Worm (Caenorhabditis elegans): ENCODE results near the gene epg-6.

epg-6 gene

ce11 chrIII:10575320-10575719 lies 24.7 kb downstream of the epg-6 start, which contains the start of gene Y45F3A.4:
Gene Y45F3A.4, minus strand, starts transcription at chrIII:10575420.
- no peak for TF ChIP-seq ceh-83 (GFP tag; optimal IDR thresholded peaks at IDR 0.05)
- no peak for TF ChIP-seq zip-8 (tag; optimal IDR thresholded peaks at IDR 0.05)
- no peak for TF ChIP-seq ham-2 (GFP tag; optimal IDR thresholded peaks at IDR 0.05)
- no peak for TF ChIP-seq ceh-43 (GFP tag; optimal IDR thresholded peaks at IDR 0.05)
- TF ChIP-seq nhr-2 (tag; optimal IDR thresholded peaks at IDR 0.05), result no peak
- TF ChIP-seq nhr-28 (tag; optimal IDR thresholded peaks at IDR 0.05), result no peak
- TF ChIP-seq lin-32 (GFP tag; optimal IDR thresholded peaks at IDR 0.05), result no peak
- no peak for TF ChIP-seq cnd-1 (tag; optimal IDR thresholded peaks at IDR 0.05)

ce11 chrIII:10569246-10569645 lies 30.7 kb downstream of the epg-6 start:
- TF ChIP-seq tbx-8 (GFP tag; optimal IDR thresholded peaks at IDR 0.05) (no peak), lin-13 (tag; optimal IDR thresholded peaks at IDR 0.05) (no peak), ceh-43 (GFP tag; optimal IDR thresholded peaks at IDR 0.05) (no peak), elt-3 (tag; optimal IDR thresholded peaks at IDR 0.05) (no peak), cnd-1 (tag; optimal IDR thresholded peaks at IDR 0.05) (no peak), ztf-11 (tag; optimal IDR thresholded peaks at IDR 0.05) (no peak), nhr-28 (tag; optimal IDR thresholded peaks at IDR 0.05) (no peak), mep-1 (tag; optimal IDR thresholded peaks at IDR 0.05) (no peak), mls-2 (tag; optimal IDR thresholded peaks at IDR 0.05) (no peak), ceh-83 (GFP tag; optimal IDR thresholded peaks at IDR 0.05) (no peak)

- no peak for TF ChIP-seq snpc-4 (tag; optimal IDR thresholded peaks at IDR 0.05)
- TF ChIP-seq ces-1 (GFP tag; optimal IDR thresholded peaks at IDR 0.05), result no peak
- TF ChIP-seq unc-62 (GFP tag; optimal IDR thresholded peaks at IDR 0.05), result no peak
- no peak for TF ChIP-seq ceh-43 (GFP tag; optimal IDR thresholded peaks at IDR 0.05)
- TF ChIP-seq sem-2 (GFP tag; optimal IDR thresholded peaks at IDR 0.05), result no peak
- TF ChIP-seq hlh-1 (tag; optimal IDR thresholded peaks at IDR 0.05), result no peak
- no peak for TF ChIP-seq mep-1 (tag; optimal IDR thresholded peaks at IDR 0.05)
- no peak for TF ChIP-seq mls-2 (tag; optimal IDR thresholded peaks at IDR 0.05)
- no peak for TF ChIP-seq cnd-1 (tag; optimal IDR thresholded peaks at IDR 0.05)
- no peak for TF ChIP-seq bed-3 (GFP tag; optimal IDR thresholded peaks at IDR 0.05)
- no peak for TF ChIP-seq ztf-11 (tag; optimal IDR thresholded peaks at IDR 0.05)
- no peak for TF ChIP-seq elt-1 (tag; optimal IDR thresholded peaks at IDR 0.05; ENCODE audit: borderline replicate concordance, insufficient read depth)
- TF ChIP-seq lin-32 (GFP tag; optimal IDR thresholded peaks at IDR 0.05), result no peak
- TF ChIP-seq pha-4 (tag; optimal IDR thresholded peaks at IDR 0.05), result no peak
- TF ChIP-seq tbx-8 (GFP tag; optimal IDR thresholded peaks at IDR 0.05), result no peak
Measured at ce11 chrIII:10565926-10566325, 34.1 kb downstream of the epg-6 start, which contains the start of gene acdh-11. Gene acdh-11, plus strand, starts transcription at chrIII:10566258.

- TF ChIP-seq M03D4.4 (tag; optimal IDR thresholded peaks at IDR 0.05) (no peak), elt-1 (tag; optimal IDR thresholded peaks at IDR 0.05; ENCODE audit: borderline replicate concordance, insufficient read depth) (peak; percentile 41)
Measured at ce11 chrIII:10562542-10562941, 37.4 kb downstream of the epg-6 start.

ce11 chrIII:10561904-10562303 lies 38.1 kb downstream of the epg-6 start, which contains the start of gene Y45F3A.1:
Gene Y45F3A.1, minus strand, starts transcription at chrIII:10561915.
- TF ChIP-seq lin-13 (tag; optimal IDR thresholded peaks at IDR 0.05) (no peak), nhr-76 (tag; optimal IDR thresholded peaks at IDR 0.05) (no peak), ztf-11 (tag; optimal IDR thresholded peaks at IDR 0.05) (no peak), ceh-43 (GFP tag; optimal IDR thresholded peaks at IDR 0.05) (no peak), hlh-1 (tag; optimal IDR thresholded peaks at IDR 0.05) (no peak), pha-4 (tag; optimal IDR thresholded peaks at IDR 0.05) (no peak), unc-39 (tag; optimal IDR thresholded peaks at IDR 0.05) (no peak), snpc-4 (tag; optimal IDR thresholded peaks at IDR 0.05) (no peak), sem-2 (GFP tag; optimal IDR thresholded peaks at IDR 0.05) (no peak), M03D4.4 (tag; optimal IDR thresholded peaks at IDR 0.05) (no peak), lin-32 (GFP tag; optimal IDR thresholded peaks at IDR 0.05) (no peak), blmp-1 (tag; optimal IDR thresholded peaks at IDR 0.05) (no peak)

- TF ChIP-seq blmp-1 (tag; optimal IDR thresholded peaks at IDR 0.05) (no peak), hlh-1 (tag; optimal IDR thresholded peaks at IDR 0.05) (no peak), cnd-1 (tag; optimal IDR thresholded peaks at IDR 0.05) (no peak), lsy-2 (tag; optimal IDR thresholded peaks at IDR 0.05) (no peak)
Measured at ce11 chrIII:10560296-10560695, 39.7 kb downstream of the epg-6 start, which contains the start of gene rab-30. Gene rab-30, plus strand, starts transcription at chrIII:10560596.

- TF ChIP-seq unc-120 (tag; optimal IDR thresholded peaks at IDR 0.05; ENCODE audit: poor library complexity, severe bottlenecking), result no peak
- no peak for TF ChIP-seq ztf-11 (tag; optimal IDR thresholded peaks at IDR 0.05)
- TF ChIP-seq pha-4 (tag; optimal IDR thresholded peaks at IDR 0.05), result no peak
- TF ChIP-seq bed-3 (GFP tag; optimal IDR thresholded peaks at IDR 0.05), result no peak
- no peak for TF ChIP-seq sem-2 (GFP tag; optimal IDR thresholded peaks at IDR 0.05)
Measured at ce11 chrIII:10557910-10558309, 42.1 kb downstream of the epg-6 start, which contains the start of gene T21C12.4. Gene T21C12.4, minus strand, starts transcription at chrIII:10558010.
